Comparison of ENCODE assay signal across 4 fruit fly cellular contexts in genomic region chr3R:23316867-23317266, dm6.
TF ChIP-seq lines count a peak whose summit lies in the region.

No protein-coding gene starts in this region.

- TF ChIP-seq CTCF in whole organism, embryonic (GFP tag; optimal IDR thresholded peaks at IDR 0.05; lab: Kevin White, UChicago), result no peak

TF ChIP-seq in whole organism, adult, 20 proteins besides CTCF, POLR2A, EP300 and RAD21:
- TF ChIP-seq CG11617 (GFP tag; optimal IDR thresholded peaks at IDR 0.05; lab: Kevin White, UChicago) (no peak), CG7101 (tag; optimal IDR thresholded peaks at IDR 0.05; lab: Kevin White, UChicago) (no peak), CG1620 (GFP tag; optimal IDR thresholded peaks at IDR 0.05; lab: Kevin White, UChicago) (no peak), cic (GFP tag; optimal IDR thresholded peaks at IDR 0.05; lab: Kevin White, UChicago) (peak; percentile 92), cnc (optimal IDR thresholded peaks at IDR 0.05; lab: Kevin White, UChicago) (no peak), CG14711 (tag; optimal IDR thresholded peaks at IDR 0.05; lab: Kevin White, UChicago) (no peak)
TF ChIP-seq in whole organism, adult: peak in this region for 1.

TF ChIP-seq in whole organism, embryonic, 481 proteins besides CTCF, POLR2A, EP300 and RAD21:
- TF ChIP-seq GATAe (GFP tag; conservative IDR thresholded peaks at IDR 0.05; lab: Robert Waterston, UW), result peak; percentile 54; the same call in 1 of the 2 replicates
- peak in 1 of 2 experiments; percentile 75 for TF ChIP-seq Pdp1 (GFP tag; optimal IDR thresholded peaks at IDR 0.05; lab: Kevin White, UChicago)
- TF ChIP-seq sd (tag; optimal IDR thresholded peaks at IDR 0.05; lab: Kevin White, UChicago), result peak; percentile 5
- TF ChIP-seq pho (GFP tag; optimal IDR thresholded peaks at IDR 0.05; lab: Kevin White, UChicago), result no peak
- no peak for TF ChIP-seq wor (GFP tag; IDR thresholded peaks at IDR 0.05; lab: Robert Waterston, UW)
- no peak for TF ChIP-seq CG6813 (GFP tag; optimal IDR thresholded peaks at IDR 0.05; lab: Kevin White, UChicago)
- peak; percentile 19 for TF ChIP-seq CG12769 (tag; optimal IDR thresholded peaks at IDR 0.05; lab: Kevin White, UChicago)
- peak; percentile 47 for TF ChIP-seq Deaf1 (tag; optimal IDR thresholded peaks at IDR 0.05; lab: Kevin White, UChicago)
- TF ChIP-seq CG4617 (GFP tag; optimal IDR thresholded peaks at IDR 0.05; lab: Kevin White, UChicago; ENCODE audit: borderline replicate concordance), result no peak
- peak; percentile 73 for TF ChIP-seq grn (GFP tag; optimal IDR thresholded peaks at IDR 0.05; lab: Kevin White, UChicago)
- no peak for TF ChIP-seq gsb (GFP tag; IDR thresholded peaks at IDR 0.05; lab: Robert Waterston, UW)
- TF ChIP-seq exex (tag; optimal IDR thresholded peaks at IDR 0.05; lab: Kevin White, UChicago), result peak; percentile 97
- no peak for TF ChIP-seq Dek (tag; optimal IDR thresholded peaks at IDR 0.05; lab: Kevin White, UChicago)
- TF ChIP-seq CG34422 (GFP tag; IDR thresholded peaks at IDR 0.05; lab: Robert Waterston, UW), result no peak
- peak; percentile 13 for TF ChIP-seq mirr (GFP tag; optimal IDR thresholded peaks at IDR 0.05; lab: Kevin White, UChicago)
- no peak for TF ChIP-seq CG11696 (GFP tag; IDR thresholded peaks at IDR 0.05; lab: Robert Waterston, UW)
- TF ChIP-seq CG15479 (GFP tag; optimal IDR thresholded peaks at IDR 0.05; lab: Kevin White, UChicago), result peak; percentile 67
- no peak for TF ChIP-seq Taf1 (GFP tag; IDR thresholded peaks at IDR 0.05; lab: Robert Waterston, UW)
- peak; percentile 55 for TF ChIP-seq sug (tag; optimal IDR thresholded peaks at IDR 0.05; lab: Kevin White, UChicago)
- peak; percentile 16 for TF ChIP-seq CG18599 (GFP tag; optimal IDR thresholded peaks at IDR 0.05; lab: Kevin White, UChicago)
- peak; percentile 58 for TF ChIP-seq cwo (GFP tag; optimal IDR thresholded peaks at IDR 0.05; lab: Kevin White, UChicago)

TF ChIP-seq in whole organism, prepupa, 60 proteins besides CTCF, POLR2A, EP300 and RAD21:
- TF ChIP-seq Hr38 (GFP tag; optimal IDR thresholded peaks at IDR 0.05; lab: Kevin White, UChicago) (no peak), Blimp-1 (GFP tag; optimal IDR thresholded peaks at IDR 0.05; lab: Kevin White, UChicago) (no peak), vri (GFP tag; optimal IDR thresholded peaks at IDR 0.05; lab: Kevin White, UChicago) (peak; percentile 92), ss (GFP tag; optimal IDR thresholded peaks at IDR 0.05; lab: Kevin White, UChicago) (no peak), lz (GFP tag; optimal IDR thresholded peaks at IDR 0.05; lab: Kevin White, UChicago) (no peak)

TF ChIP-seq in whole organism, wandering third instar larva, 38 proteins besides CTCF, POLR2A, EP300 and RAD21:
- TF ChIP-seq Rel (GFP tag; optimal IDR thresholded peaks at IDR 0.05; lab: Kevin White, UChicago) (no peak), Rel (tag; optimal IDR thresholded peaks at IDR 0.05; lab: Kevin White, UChicago) (peak; percentile 29), woc (GFP tag; optimal IDR thresholded peaks at IDR 0.05; lab: Kevin White, UChicago) (no peak), ey (GFP tag; optimal IDR thresholded peaks at IDR 0.05; lab: Kevin White, UChicago) (no peak), h (GFP tag; optimal IDR thresholded peaks at IDR 0.05; lab: Kevin White, UChicago) (peak; percentile 77)
